Worm (Caenorhabditis elegans): ENCODE results near the gene farl-11.

farl-11 gene

DNA sequence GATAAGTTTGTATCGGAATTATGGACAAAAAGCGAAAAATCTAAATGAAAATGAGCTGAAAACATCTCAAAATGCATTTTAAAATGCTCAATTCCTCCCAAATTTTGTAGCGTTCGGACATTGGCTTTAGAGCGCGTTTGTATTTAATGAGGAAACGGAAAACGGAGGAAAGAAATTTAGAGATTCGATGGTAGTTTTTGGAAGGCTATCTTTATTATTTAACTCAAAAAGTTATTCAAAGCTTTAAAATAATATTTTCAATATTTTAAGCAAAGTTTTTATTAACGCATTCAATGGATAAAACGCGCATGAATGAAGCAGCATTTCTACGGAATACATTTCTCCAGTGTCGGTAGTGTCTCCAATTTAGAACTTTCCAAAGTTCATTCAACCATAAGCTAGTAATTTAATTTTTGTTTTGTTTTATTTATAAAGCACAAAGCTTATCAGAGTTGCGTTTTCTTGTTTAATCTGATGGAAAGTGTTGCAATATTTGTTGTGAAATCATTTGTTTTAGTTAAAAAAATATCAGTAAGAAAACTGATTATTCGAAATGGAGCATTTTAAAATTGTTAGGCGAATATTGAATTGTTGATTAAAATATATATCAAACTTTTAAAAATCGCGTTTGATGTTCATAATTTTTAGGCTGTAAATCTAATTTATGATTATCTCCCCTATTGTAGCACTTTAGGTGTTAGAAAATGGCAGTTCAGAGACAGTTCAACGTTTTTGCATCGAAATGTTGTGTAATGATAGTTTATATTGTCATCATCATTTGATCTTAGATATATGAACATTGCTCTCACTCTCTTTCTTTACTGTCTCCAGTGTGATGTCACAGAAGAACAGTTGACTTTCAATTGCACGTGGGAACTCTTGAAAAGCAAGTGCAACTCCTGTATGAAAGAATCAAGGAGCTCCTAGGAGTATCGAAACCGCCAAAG, 32.0 kb downstream of the farl-11 start (continued):
- peak; percentile 68; the same call in 1 of the 2 replicates for TF ChIP-seq lin-1 (GFP tag; IDR thresholded peaks at IDR 0.05)
- no peak for TF ChIP-seq mxl-2 (GFP tag; conservative IDR thresholded peaks at IDR 0.05)
- TF ChIP-seq skn-1 (tag; optimal IDR thresholded peaks at IDR 0.05) = no peak
- TF ChIP-seq sdz-12 (GFP tag; optimal IDR thresholded peaks at IDR 0.05) = no peak
- TF ChIP-seq lin-29 (GFP tag; IDR thresholded peaks at IDR 0.05) = no peak
- no peak for TF ChIP-seq saeg-2 (GFP tag; IDR thresholded peaks at IDR 0.05)
- peak in 1 of 2 experiments; percentile 47 for TF ChIP-seq mdl-1 (tag; optimal IDR thresholded peaks at IDR 0.05)
- TF ChIP-seq ZK546.5 (tag; optimal IDR thresholded peaks at IDR 0.05) = no peak
- TF ChIP-seq jun-1 (tag; optimal IDR thresholded peaks at IDR 0.05) = no peak
- TF ChIP-seq mxl-3 (GFP tag; optimal IDR thresholded peaks at IDR 0.05) = peak; percentile 43
- TF ChIP-seq aha-1 (tag) = no peak
- TF ChIP-seq daf-19 (GFP tag; conservative IDR thresholded peaks at IDR 0.05) = no peak
- TF ChIP-seq ceh-32 (tag; optimal IDR thresholded peaks at IDR 0.05; ENCODE audit: poor library complexity) = no peak
- TF ChIP-seq F26F4.8 (GFP tag; conservative IDR thresholded peaks at IDR 0.05) = no peak
- TF ChIP-seq nhr-25 (tag; optimal IDR thresholded peaks at IDR 0.05; ENCODE audit: borderline replicate concordance, insufficient read depth) = no peak
- no peak for TF ChIP-seq nhr-42 (GFP tag; IDR thresholded peaks at IDR 0.05)
- TF ChIP-seq unc-130 (GFP tag; optimal IDR thresholded peaks at IDR 0.05) = peak; percentile 11
- TF ChIP-seq F44E2.7 (GFP tag; IDR thresholded peaks at IDR 0.05) = no peak
- TF ChIP-seq tra-1 (GFP tag; IDR thresholded peaks at IDR 0.05) = peak; percentile 69; the same call in 1 of the 2 replicates
- TF ChIP-seq mep-1 (tag; optimal IDR thresholded peaks at IDR 0.05) = peak; percentile 57
- no peak for TF ChIP-seq daf-12 (tag; optimal IDR thresholded peaks at IDR 0.05)
- TF ChIP-seq dve-1 (tag; optimal IDR thresholded peaks at IDR 0.05; ENCODE audit: insufficient read depth) = peak; percentile 80
- TF ChIP-seq ceh-20 (GFP tag; IDR thresholded peaks at IDR 0.05) = peak; percentile 53; the same call in 1 of the 2 replicates
- no peak for TF ChIP-seq snpc-1.2 (GFP tag; IDR thresholded peaks at IDR 0.05)
- no peak for TF ChIP-seq tag-97 (GFP tag; IDR thresholded peaks at IDR 0.05)
- TF ChIP-seq ceh-28 (tag; optimal IDR thresholded peaks at IDR 0.05) = no peak
- TF ChIP-seq rbr-2 (tag; optimal IDR thresholded peaks at IDR 0.05) = peak; percentile 56
- TF ChIP-seq nhr-237 (tag; optimal IDR thresholded peaks at IDR 0.05) = no peak
- no peak for TF ChIP-seq Y105C5A.15 (GFP tag; IDR thresholded peaks at IDR 0.05)
- TF ChIP-seq php-3 (GFP tag; IDR thresholded peaks at IDR 0.05) = peak; percentile 84
- TF ChIP-seq hif-1 (tag; optimal IDR thresholded peaks at IDR 0.05) = peak in 1 of 2 experiments; percentile 72
- TF ChIP-seq mdt-29 (GFP tag; IDR thresholded peaks at IDR 0.05) = peak; percentile 53; the same call in 1 of the 2 replicates
- TF ChIP-seq pha-4 (GFP tag; IDR thresholded peaks at IDR 0.05) = no peak
- peak; percentile 35 for TF ChIP-seq pha-4 (tag; optimal IDR thresholded peaks at IDR 0.05)
- peak; percentile 98 for TF ChIP-seq nhr-11 (tag; optimal IDR thresholded peaks at IDR 0.05)
- no peak for TF ChIP-seq ztf-7 (tag; optimal IDR thresholded peaks at IDR 0.05)
- no peak for TF ChIP-seq ztf-11 (tag; optimal IDR thresholded peaks at IDR 0.05)
- TF ChIP-seq daf-16 (GFP tag; optimal IDR thresholded peaks at IDR 0.05) = no peak
- TF ChIP-seq daf-16 (tag; optimal IDR thresholded peaks at IDR 0.05) = peak; percentile 59
- TF ChIP-seq daf-8 (GFP tag; IDR thresholded peaks at IDR 0.05) = no peak
- TF ChIP-seq snpc-4 (tag; optimal IDR thresholded peaks at IDR 0.05) = no peak
- TF ChIP-seq F49E8.2 (tag; optimal IDR thresholded peaks at IDR 0.05; ENCODE audit: borderline replicate concordance) = no peak
- no peak for TF ChIP-seq ctbp-1 (GFP tag; IDR thresholded peaks at IDR 0.05)
- no peak for TF ChIP-seq Y48G9A.11 (GFP tag; IDR thresholded peaks at IDR 0.05)
- no peak for TF ChIP-seq zfp-2 (tag; optimal IDR thresholded peaks at IDR 0.05)
- no peak for TF ChIP-seq unc-62 (GFP tag; optimal IDR thresholded peaks at IDR 0.05 in 1 of 2)
- no peak for TF ChIP-seq unc-62 (tag; optimal IDR thresholded peaks at IDR 0.05)
- TF ChIP-seq ces-1 (GFP tag; optimal IDR thresholded peaks at IDR 0.05) = no peak
- TF ChIP-seq nhr-102 (tag; optimal IDR thresholded peaks at IDR 0.05) = no peak
- TF ChIP-seq madf-5 (GFP tag; IDR thresholded peaks at IDR 0.05) = no peak
